Fruit fly (Drosophila melanogaster) whole organism, embryonic: ENCODE data around the gene Eato.

Source experiments
- Awh ChIP-seq: fragments of 200-800 bp; sonication (Bioruptor generic); IDR thresholded peaks from 2 replicates; pipeline ENCODE4, ENCODE4 v1.3.6; 2022; ENCODE audit warnings: missing biosample characterization, missing genetic modification characterization
- B-H2 ChIP-seq: fragments of 200-800 bp; sonication (Bioruptor generic); optimal IDR thresholded peaks from 2 replicates; lab custom pipeline; 2018; ENCODE audit warnings: missing biosample characterization, mild to moderate bottlenecking, missing genetic modification characterization
- CG10274 ChIP-seq: fragments of 200-800 bp; sonication (Bioruptor generic); optimal IDR thresholded peaks from 3 replicates; lab custom pipeline; 2017; ENCODE audit warnings: missing biosample characterization, mild to moderate bottlenecking, missing genetic modification characterization
- CG12104 ChIP-seq: fragments of 200-800 bp; sonication (Bioruptor generic); optimal IDR thresholded peaks from 3 replicates; lab custom pipeline; 2016; ENCODE audit warnings: missing biosample characterization, missing genetic modification characterization
- CG12155 ChIP-seq: fragments of 200-800 bp; sonication (Bioruptor generic); optimal IDR thresholded peaks from 3 replicates; lab custom pipeline; 2016; ENCODE audit warnings: missing biosample characterization, missing genetic modification characterization
- CG13287 ChIP-seq: fragments of 200-800 bp; sonication (Bioruptor generic); IDR thresholded peaks from 2 replicates; pipeline ENCODE4 v1.3.6; 2022; ENCODE audit warnings: missing biosample characterization, missing genetic modification characterization; ENCODE audit not compliant: partially characterized antibody
- CG14860 ChIP-seq: fragments of 200-800 bp; sonication (Bioruptor generic); IDR thresholded peaks from 3 replicates; pipeline ENCODE4 v1.3.6; 2022; ENCODE audit warnings: missing biosample characterization, missing genetic modification characterization; ENCODE audit not compliant: partially characterized antibody
- CG1603 ChIP-seq: fragments of 200-800 bp; sonication (Bioruptor generic); optimal IDR thresholded peaks from 2 replicates; lab custom pipeline; 2019; ENCODE audit warnings: missing biosample characterization, mild to moderate bottlenecking, missing genetic modification characterization, moderate library complexity
- CG17568 ChIP-seq: fragments of 200-800 bp; sonication (Bioruptor generic); optimal IDR thresholded peaks from 2 replicates; lab custom pipeline; 2018; ENCODE audit warnings: missing biosample characterization, mild to moderate bottlenecking, missing genetic modification characterization, moderate library complexity
- CG17802 ChIP-seq: fragments of 200-800 bp; sonication (Bioruptor generic); optimal IDR thresholded peaks from 2 replicates; lab custom pipeline; 2018; ENCODE audit warnings: missing biosample characterization, mild to moderate bottlenecking, missing genetic modification characterization, moderate library complexity
- CG18764 ChIP-seq: fragments of 200-800 bp; sonication (Bioruptor generic); optimal IDR thresholded peaks from 3 replicates; lab custom pipeline; 2016; ENCODE audit warnings: missing biosample characterization, missing genetic modification characterization
- CG2199 ChIP-seq: fragments of 200-800 bp; sonication (Bioruptor generic); IDR thresholded peaks from 3 replicates; pipeline ENCODE4 v1.3.6; 2022; ENCODE audit warnings: missing biosample characterization, missing genetic modification characterization
- CG5245 ChIP-seq: fragments of 200-800 bp; sonication (Bioruptor generic); optimal IDR thresholded peaks from 3 replicates; lab custom pipeline; 2016; ENCODE audit warnings: missing biosample characterization, missing genetic modification characterization
- CG7786 ChIP-seq: fragments of 200-800 bp; sonication (Bioruptor generic); optimal IDR thresholded peaks from 2 replicates; lab custom pipeline; 2016; ENCODE audit warnings: missing biosample characterization, missing genetic modification characterization
- Chrac-16 ChIP-seq: fragments of 200-800 bp; sonication (Bioruptor generic); optimal IDR thresholded peaks from 3 replicates; lab custom pipeline; 2016; ENCODE audit warnings: missing biosample characterization, missing genetic modification characterization
- Eip74EF ChIP-seq, 2 experiments: fragments of 200-800 bp in 1 of 2; fragments of >200 bp in 1 of 2; sonication (Bioruptor generic) in 1 of 2; optimal IDR thresholded peaks; 2 replicates each; lab custom pipeline; 2017 to 2019; ENCODE audit warnings: missing biosample characterization in 2 of 2, missing genetic modification characterization in 2 of 2, mild to moderate bottlenecking in 1 of 2, moderate library complexity in 1 of 2
- HLH4C ChIP-seq: fragments of 200-800 bp; sonication (Bioruptor generic); IDR thresholded peaks from 3 replicates; pipeline ENCODE4 v1.3.6; 2022; ENCODE audit warnings: missing biosample characterization, missing genetic modification characterization; ENCODE audit not compliant: partially characterized antibody
- HmgZ ChIP-seq: fragments of 200-800 bp; sonication (Bioruptor generic); optimal IDR thresholded peaks from 2 replicates; lab custom pipeline; 2018; ENCODE audit warnings: missing biosample characterization, mild to moderate bottlenecking, missing genetic modification characterization
- Hmr ChIP-seq: fragments of 200-800 bp; sonication (Bioruptor generic); optimal IDR thresholded peaks from 3 replicates; lab custom pipeline; 2017; ENCODE audit warnings: mild to moderate bottlenecking, missing biosample characterization, missing genetic modification reagents, missing genetic modification characterization
- Hmx ChIP-seq: fragments of 200-800 bp; sonication (Bioruptor generic); optimal IDR thresholded peaks from 2 replicates; lab custom pipeline; 2016; ENCODE audit warnings: missing biosample characterization, missing genetic modification characterization
- MBD-R2 ChIP-seq: fragments of 200-800 bp; sonication (Bioruptor generic); IDR thresholded peaks from 2 replicates; pipeline ENCODE4 v1.3.6; 2022; ENCODE audit warnings: missing biosample characterization, missing genetic modification characterization
- Neu2 ChIP-seq: fragments of 200-800 bp; sonication (Bioruptor generic); optimal IDR thresholded peaks from 3 replicates; lab custom pipeline; 2016; ENCODE audit warnings: missing biosample characterization, missing genetic modification characterization, borderline replicate concordance
- Oaz ChIP-seq: fragments of 200-800 bp; sonication (Bioruptor generic); IDR thresholded peaks from 2 replicates; pipeline ENCODE4 v1.3.6; 2022; ENCODE audit warnings: missing biosample characterization, missing genetic modification characterization
- PHDP ChIP-seq: fragments of 200-800 bp; sonication (Bioruptor generic); optimal IDR thresholded peaks from 3 replicates; lab custom pipeline; 2018; ENCODE audit warnings: missing biosample characterization, mild to moderate bottlenecking, missing genetic modification characterization, moderate library complexity
- Rfx ChIP-seq: fragments of 200-800 bp; sonication (Bioruptor generic); IDR thresholded peaks from 2 replicates; pipeline ENCODE4 v1.3.6; 2022; ENCODE audit warnings: missing biosample characterization, missing genetic modification characterization
- Sox102F ChIP-seq: fragments of 200-800 bp; sonication (Bioruptor generic); optimal IDR thresholded peaks from 2 replicates; lab custom pipeline; 2018; ENCODE audit warnings: missing biosample characterization, mild to moderate bottlenecking, missing genetic modification characterization, moderate library complexity
- Spps ChIP-seq: fragments of 200-800 bp; sonication (Bioruptor generic); optimal IDR thresholded peaks from 2 replicates; lab custom pipeline; 2018; ENCODE audit warnings: missing biosample characterization, mild to moderate bottlenecking, missing genetic modification characterization
- Sry-δ ChIP-seq: fragments of 200-800 bp; sonication (Bioruptor generic); optimal IDR thresholded peaks from 2 replicates; lab custom pipeline; 2016; ENCODE audit warnings: missing biosample characterization, missing genetic modification characterization
- Stat92E ChIP-seq, 3 experiments: fragments of >200 bp in 2 of 3; fragments of 200-800 bp in 1 of 3; sonication (Bioruptor generic) in 1 of 3; optimal IDR thresholded peaks; 2 replicates each; lab custom pipeline; 2017 to 2019; ENCODE audit warnings: missing biosample characterization in 3 of 3, missing genetic modification characterization in 3 of 3, mild to moderate bottlenecking in 1 of 3, moderate library complexity in 1 of 3
- Vsx1 ChIP-seq: fragments of 200-800 bp; sonication (Bioruptor generic); optimal IDR thresholded peaks from 2 replicates; lab custom pipeline; 2017; ENCODE audit warnings: missing biosample characterization, mild to moderate bottlenecking, missing genetic modification characterization, missing genetic modification reagents
- ac ChIP-seq: fragments of 200-800 bp; sonication (Bioruptor generic); optimal IDR thresholded peaks from 3 replicates; lab custom pipeline; 2017; ENCODE audit warnings: missing biosample characterization, mild to moderate bottlenecking, missing genetic modification characterization
- ara ChIP-seq: fragments of 200-800 bp; sonication (Bioruptor generic); IDR thresholded peaks from 2 replicates; pipeline ENCODE4 v1.3.6; 2022; ENCODE audit warnings: missing biosample characterization, missing genetic modification characterization
- ase ChIP-seq: fragments of 200-800 bp; sonication (Bioruptor generic); IDR thresholded peaks from 3 replicates; pipeline ENCODE4 v1.3.6; 2022; ENCODE audit warnings: missing biosample characterization, missing genetic modification characterization
- az2 ChIP-seq: fragments of 200-800 bp; sonication (Bioruptor generic); optimal IDR thresholded peaks from 3 replicates; lab custom pipeline; 2016; ENCODE audit warnings: missing biosample characterization, missing genetic modification characterization
- cg ChIP-seq: fragments of 200-800 bp; sonication (Bioruptor generic); optimal IDR thresholded peaks from 3 replicates; lab custom pipeline; 2019; ENCODE audit warnings: missing biosample characterization, mild to moderate bottlenecking, missing genetic modification characterization, moderate library complexity
- corto ChIP-seq: fragments of 200-800 bp; sonication (Bioruptor generic); optimal IDR thresholded peaks from 2 replicates; lab custom pipeline; 2016; ENCODE audit warnings: missing biosample characterization, mild to moderate bottlenecking, missing genetic modification characterization, moderate library complexity
- exex ChIP-seq: fragments of 200-800 bp; sonication (Bioruptor generic); optimal IDR thresholded peaks from 4 replicates; lab custom pipeline; 2018; ENCODE audit warnings: missing biosample characterization, mild to moderate bottlenecking, missing genetic modification characterization, moderate library complexity
- fu2 ChIP-seq: fragments of 200-800 bp; sonication (Bioruptor generic); optimal IDR thresholded peaks from 2 replicates; lab custom pipeline; 2016; ENCODE audit warnings: missing biosample characterization, missing genetic modification characterization
- grn ChIP-seq: fragments of 200-800 bp; sonication (Bioruptor generic); optimal IDR thresholded peaks from 3 replicates; lab custom pipeline; 2017; ENCODE audit warnings: missing biosample characterization, missing genetic modification characterization
- hb ChIP-seq: fragments of 200-800 bp; sonication (Bioruptor generic); IDR thresholded peaks from 3 replicates; pipeline ENCODE4 v1.3.6; 2022; ENCODE audit warnings: missing biosample characterization, missing genetic modification characterization; ENCODE audit not compliant: partially characterized antibody
- lola ChIP-seq, 3 experiments: fragments of >200 bp in 2 of 3; fragments of 200-800 bp in 1 of 3; sonication (Bioruptor generic) in 1 of 3; optimal IDR thresholded peaks; 2 replicates each; lab custom pipeline; 2017 to 2019; ENCODE audit warnings: missing biosample characterization in 3 of 3, missing genetic modification characterization in 3 of 3, mild to moderate bottlenecking in 1 of 3, moderate library complexity in 1 of 3
- mirr ChIP-seq: fragments of 200-800 bp; sonication (Bioruptor generic); optimal IDR thresholded peaks from 3 replicates; lab custom pipeline; 2018; ENCODE audit warnings: missing biosample characterization, mild to moderate bottlenecking, missing genetic modification characterization
- pfk ChIP-seq: fragments of 200-800 bp; sonication (Bioruptor generic); optimal IDR thresholded peaks from 2 replicates; lab custom pipeline; 2018; ENCODE audit warnings: missing biosample characterization, mild to moderate bottlenecking, missing genetic modification characterization, moderate library complexity
- slp2 ChIP-seq: fragments of 200-800 bp; sonication (Bioruptor generic); optimal IDR thresholded peaks from 2 replicates; lab custom pipeline; 2016; ENCODE audit warnings: missing biosample characterization, missing genetic modification characterization
- sr ChIP-seq: fragments of 200-800 bp; sonication (Bioruptor generic); IDR thresholded peaks from 3 replicates; pipeline ENCODE4 v1.3.6; 2022; ENCODE audit warnings: missing biosample characterization, missing genetic modification characterization
- stc ChIP-seq: fragments of 200-800 bp; sonication (Bioruptor generic); IDR thresholded peaks from 2 replicates; pipeline ENCODE4 v1.3.6; 2022; ENCODE audit warnings: missing biosample characterization, missing genetic modification characterization
- trh ChIP-seq: fragments of 200-800 bp; sonication (Bioruptor generic); optimal IDR thresholded peaks from 2 replicates; lab custom pipeline; 2016; ENCODE audit warnings: missing biosample characterization, missing genetic modification characterization
- unc-4 ChIP-seq: fragments of 200-800 bp; sonication (Bioruptor generic); IDR thresholded peaks from 2 replicates; pipeline ENCODE4 v1.3.6; 2022; ENCODE audit warnings: missing biosample characterization, missing genetic modification characterization; ENCODE audit not compliant: partially characterized antibody
- wdn ChIP-seq: fragments of 200-800 bp; sonication (Bioruptor generic); IDR thresholded peaks from 2 replicates; pipeline ENCODE4 v1.3.6; 2022; ENCODE audit warnings: missing biosample characterization, missing genetic modification characterization

Gene Eato

DNA sequence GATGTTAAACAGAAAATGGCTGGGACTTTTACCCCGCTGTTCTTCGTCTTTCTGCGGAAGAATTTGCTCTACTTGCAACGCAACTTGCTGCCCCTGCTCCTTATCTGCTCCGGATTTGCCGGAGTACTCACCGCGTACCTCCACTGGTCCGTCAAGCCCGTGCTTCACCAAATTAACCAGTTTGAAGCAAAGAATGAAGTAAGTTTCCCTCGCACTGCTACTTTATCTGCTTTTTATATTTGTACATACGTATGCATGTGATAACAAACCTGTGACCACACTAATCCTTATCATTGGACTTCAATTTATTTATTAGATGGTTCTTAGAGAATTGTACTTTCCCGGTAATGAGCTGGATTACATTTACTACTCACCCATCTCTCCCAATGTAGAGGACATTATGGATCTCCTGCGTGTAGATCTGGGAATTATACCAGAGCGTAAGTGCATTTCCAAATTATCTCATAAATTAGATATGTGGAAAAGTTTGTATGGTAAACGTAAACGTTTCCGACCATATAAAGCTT is 334 bp downstream of the Eato start, which contains the start of gene CG16890 (continued):
- TF ChIP-seq Hmx (GFP tag; lab: Kevin White, UChicago) = no peak
- no peak for TF ChIP-seq lola (GFP tag; optimal IDR thresholded peaks at IDR 0.05; lab: Kevin White, UChicago)
- no peak for TF ChIP-seq ac (GFP tag; lab: Kevin White, UChicago)
- TF ChIP-seq CG18764 (GFP tag; lab: Kevin White, UChicago) = no peak
- no peak for TF ChIP-seq cg
- TF ChIP-seq corto (GFP tag; lab: Kevin White, UChicago) = no peak
- TF ChIP-seq trh (GFP tag; lab: Kevin White, UChicago) = no peak
- TF ChIP-seq Neu2 (GFP tag; lab: Kevin White, UChicago) = no peak
- no peak for TF ChIP-seq Spps (tag; lab: Kevin White, UChicago)
- TF ChIP-seq fu2 (GFP tag; lab: Kevin White, UChicago) = peak; percentile 11
- TF ChIP-seq slp2 (GFP tag; lab: Kevin White, UChicago) = no peak
- TF ChIP-seq CG10274 = no peak
- TF ChIP-seq Sry-δ (GFP tag; lab: Kevin White, UChicago) = no peak
- TF ChIP-seq ase (GFP tag; lab: Robert Waterston, UW) = no peak
- TF ChIP-seq Awh (GFP tag; lab: Robert Waterston, UW) = no peak
- TF ChIP-seq grn (GFP tag; lab: Kevin White, UChicago) = peak; percentile 28
- TF ChIP-seq CG17802 (tag; lab: Kevin White, UChicago) = no peak
- no peak for TF ChIP-seq B-H2 (GFP tag; lab: Kevin White, UChicago)
- no peak for TF ChIP-seq wdn (GFP tag; lab: Robert Waterston, UW)
- peak; percentile 28 for TF ChIP-seq exex (tag; lab: Kevin White, UChicago)
- no peak for TF ChIP-seq stc (GFP tag; lab: Robert Waterston, UW)
- no peak for TF ChIP-seq Vsx1
- TF ChIP-seq CG1603 = no peak
- TF ChIP-seq pfk = no peak
- no peak for TF ChIP-seq CG17568
- no peak for TF ChIP-seq Hmr (GFP tag; lab: Kevin White, UChicago)
- no peak for TF ChIP-seq CG12104
- 0 out of 3 replicates have a peak, but pooled peaks have one; percentile 7 for TF ChIP-seq CG14860
- peak; percentile 53; the same call in 2 of the 3 replicates for TF ChIP-seq HLH4C (GFP tag; lab: Robert Waterston, UW)
- TF ChIP-seq Oaz (GFP tag; lab: Robert Waterston, UW) = no peak
- TF ChIP-seq hb (GFP tag; lab: Robert Waterston, UW) = no peak
- no peak for TF ChIP-seq PHDP (tag; lab: Kevin White, UChicago)
- TF ChIP-seq CG13287 (GFP tag; lab: Robert Waterston, UW) = no peak; the same call in 1 of the 2 replicates
- TF ChIP-seq Chrac-16 (GFP tag; lab: Kevin White, UChicago) = no peak
- TF ChIP-seq MBD-R2 (GFP tag; lab: Robert Waterston, UW) = 0 out of 2 replicates have a peak, but pooled peaks have one; percentile 54
- no peak for TF ChIP-seq mirr
- TF ChIP-seq unc-4 (GFP tag; lab: Robert Waterston, UW) = no peak
- TF ChIP-seq CG12155 = no peak
- TF ChIP-seq Sox102F = no peak
- 0 out of 3 replicates have a peak, but pooled peaks have one; percentile 47 for TF ChIP-seq CG2199 (GFP tag; lab: Robert Waterston, UW)
- no peak; the same call in 1 of the 2 replicates for TF ChIP-seq Rfx (GFP tag; lab: Robert Waterston, UW)
- no peak for TF ChIP-seq az2 (GFP tag; lab: Kevin White, UChicago)
- TF ChIP-seq Eip74EF (GFP tag; optimal IDR thresholded peaks at IDR 0.05; lab: Kevin White, UChicago) = no peak
- no peak for TF ChIP-seq sr (GFP tag; lab: Robert Waterston, UW)
- TF ChIP-seq Stat92E (GFP tag; optimal IDR thresholded peaks at IDR 0.05; lab: Kevin White, UChicago) = no peak
- no peak for TF ChIP-seq HmgZ (tag; lab: Kevin White, UChicago)
- TF ChIP-seq CG7786 (GFP tag; lab: Kevin White, UChicago) = no peak
- TF ChIP-seq CG5245 (GFP tag; lab: Kevin White, UChicago) = no peak
- TF ChIP-seq ara (GFP tag; lab: Robert Waterston, UW) = no peak
